Worm (Caenorhabditis elegans) whole organism, L3 larva: ENCODE data around the gene Y47D7A.9.
A peak's percentile ranks its signal among the peaks of the same experiment; 100 is the strongest.

Source experiments
- R02D3.7 ChIP-seq: fragments of 150-350 bp; optimal IDR thresholded peaks from 2 replicates; lab custom pipeline; 2014; ENCODE audit warnings: missing biosample characterization, missing genetic modification characterization
- ZK546.5 ChIP-seq: sonication (generic microtip); optimal IDR thresholded peaks from 2 replicates; lab custom pipeline; 2017; ENCODE audit warnings: missing biosample characterization, missing genetic modification characterization
- ama-1 ChIP-seq: fragments of 150-350 bp; optimal IDR thresholded peaks from 2 replicates; lab custom pipeline; 2018
- ceh-16 ChIP-seq: sonication (generic microtip); optimal IDR thresholded peaks from 2 replicates; lab custom pipeline; 2017; ENCODE audit warnings: missing biosample characterization, missing genetic modification characterization
- ceh-28 ChIP-seq: fragments of 150-350 bp; optimal IDR thresholded peaks from 2 replicates; lab custom pipeline; 2014; ENCODE audit warnings: missing biosample characterization, missing genetic modification reagents, missing genetic modification characterization
- ceh-82 ChIP-seq: fragments of 150-350 bp; optimal IDR thresholded peaks from 2 replicates; lab custom pipeline; 2014; ENCODE audit warnings: missing biosample characterization, missing genetic modification characterization
- ceh-9 ChIP-seq: sonication (generic microtip); optimal IDR thresholded peaks from 2 replicates; lab custom pipeline; 2018; ENCODE audit warnings: missing biosample characterization, missing genetic modification characterization
- daf-12 ChIP-seq: fragments of 150-350 bp; optimal IDR thresholded peaks from 2 replicates; lab custom pipeline; 2014; ENCODE audit warnings: missing biosample characterization, missing genetic modification reagents, missing genetic modification characterization
- egl-27 ChIP-seq: sonication (generic microtip); optimal IDR thresholded peaks from 4 replicates; lab custom pipeline; 2017; ENCODE audit warnings: missing biosample characterization, missing genetic modification reagents, missing genetic modification characterization
- egl-5 ChIP-seq: fragments of 150-350 bp; optimal IDR thresholded peaks from 2 replicates; lab custom pipeline; 2017; ENCODE audit warnings: missing biosample characterization, missing genetic modification reagents, missing genetic modification characterization, inconsistent platforms
- elt-1 ChIP-seq: fragments of 150-350 bp; optimal IDR thresholded peaks from 2 replicates; lab custom pipeline; 2014; ENCODE audit warnings: missing biosample characterization, missing genetic modification characterization
- elt-2 ChIP-seq: sonication (generic microtip); optimal IDR thresholded peaks from 2 replicates; lab custom pipeline; 2016; ENCODE audit warnings: missing genetic modification reagents, mild to moderate bottlenecking, missing genetic modification characterization, missing compliant biosample characterization
- elt-3 ChIP-seq, 3 experiments: fragments of 150-350 bp in 1 of 3; sonication (generic microtip) in 2 of 3; optimal IDR thresholded peaks; 2 replicates in 2 of 3; 4 replicates in 1 of 3; lab custom pipeline; 2014 to 2017; ENCODE audit warnings: missing biosample characterization in 3 of 3, missing genetic modification characterization in 3 of 3
- fkh-10 ChIP-seq: sonication (generic microtip); optimal IDR thresholded peaks from 2 replicates; lab custom pipeline; 2017; ENCODE audit warnings: missing biosample characterization, missing genetic modification reagents, missing genetic modification characterization
- fos-1 ChIP-seq: fragments of 150-350 bp; optimal IDR thresholded peaks from 2 replicates; lab custom pipeline; 2014; ENCODE audit warnings: missing biosample characterization, missing genetic modification characterization
- jun-1 ChIP-seq: fragments of 150-350 bp; optimal IDR thresholded peaks from 2 replicates; lab custom pipeline; 2014; ENCODE audit warnings: missing biosample characterization, missing genetic modification reagents, missing genetic modification characterization
- lin-15B ChIP-seq: fragments of 150-350 bp; optimal IDR thresholded peaks from 2 replicates; lab custom pipeline; 2014; ENCODE audit warnings: missing biosample characterization, missing genetic modification characterization
- lin-39 ChIP-seq: fragments of 150-350 bp; optimal IDR thresholded peaks from 2 replicates; lab custom pipeline; 2018; ENCODE audit warnings: missing biosample characterization, missing genetic modification reagents, missing genetic modification characterization
- mdl-1 ChIP-seq: fragments of 150-350 bp; optimal IDR thresholded peaks from 2 replicates; lab custom pipeline; 2014; ENCODE audit warnings: missing biosample characterization, missing genetic modification characterization
- mml-1 ChIP-seq: fragments of 150-350 bp; sonication (generic microtip); optimal IDR thresholded peaks from 3 replicates; lab custom pipeline; 2014; ENCODE audit warnings: missing biosample characterization, missing genetic modification characterization
- nfya-1 ChIP-seq: sonication (generic microtip); optimal IDR thresholded peaks from 2 replicates; lab custom pipeline; 2017; ENCODE audit warnings: missing genetic modification characterization, mild to moderate bottlenecking, missing compliant biosample characterization, antibody characterized with exemption, moderate library complexity; ENCODE audit not compliant: insufficient read depth
- nhr-12 ChIP-seq: fragments of 150-350 bp; optimal IDR thresholded peaks from 2 replicates; lab custom pipeline; 2014; ENCODE audit warnings: missing biosample characterization, missing genetic modification characterization
- nhr-23 ChIP-seq: fragments of 150-350 bp; optimal IDR thresholded peaks from 2 replicates; lab custom pipeline; 2014; ENCODE audit warnings: missing biosample characterization, missing genetic modification reagents, missing genetic modification characterization
- nhr-237 ChIP-seq: fragments of 150-350 bp; optimal IDR thresholded peaks from 2 replicates; lab custom pipeline; 2014; ENCODE audit warnings: missing biosample characterization, missing genetic modification characterization
- nhr-43 ChIP-seq: sonication (generic microtip); optimal IDR thresholded peaks from 2 replicates; lab custom pipeline; 2016; ENCODE audit warnings: mild to moderate bottlenecking, missing genetic modification characterization, missing compliant biosample characterization; ENCODE audit not compliant: poor library complexity, severe bottlenecking
- nhr-67 ChIP-seq: fragments of 150-350 bp; optimal IDR thresholded peaks from 2 replicates; lab custom pipeline; 2014; ENCODE audit warnings: missing biosample characterization, missing genetic modification characterization
- nhr-76 ChIP-seq: fragments of 150-350 bp; sonication (generic microtip); optimal IDR thresholded peaks from 5 replicates; lab custom pipeline; 2014; ENCODE audit warnings: missing biosample characterization, missing genetic modification characterization
- nhr-77 ChIP-seq: fragments of 150-350 bp; optimal IDR thresholded peaks from 2 replicates; lab custom pipeline; 2014; ENCODE audit warnings: missing biosample characterization, missing genetic modification characterization
- sea-2 ChIP-seq: fragments of 150-350 bp; sonication (generic microtip); optimal IDR thresholded peaks from 4 replicates; lab custom pipeline; 2014; ENCODE audit warnings: missing biosample characterization, missing genetic modification reagents, missing genetic modification characterization
- skn-1 ChIP-seq: fragments of 150-350 bp; optimal IDR thresholded peaks from 2 replicates; lab custom pipeline; 2014; ENCODE audit warnings: missing biosample characterization, missing genetic modification characterization
- snpc-4 ChIP-seq: fragments of 150-350 bp; optimal IDR thresholded peaks from 2 replicates; lab custom pipeline; 2014; ENCODE audit warnings: missing biosample characterization, missing genetic modification characterization
- tbx-2 ChIP-seq: sonication (generic microtip); optimal IDR thresholded peaks from 2 replicates; lab custom pipeline; 2016; ENCODE audit warnings: mild to moderate bottlenecking, missing genetic modification characterization, missing compliant biosample characterization
- unc-39 ChIP-seq: sonication (generic microtip); optimal IDR thresholded peaks from 4 replicates; lab custom pipeline; 2017; ENCODE audit warnings: missing biosample characterization, missing genetic modification characterization
- unc-62 ChIP-seq: fragments of 150-350 bp; sonication (generic microtip); optimal IDR thresholded peaks from 4 replicates; lab custom pipeline; 2014; ENCODE audit warnings: missing biosample characterization, missing genetic modification reagents, missing genetic modification characterization
- zag-1 ChIP-seq: fragments of 150-350 bp; optimal IDR thresholded peaks from 2 replicates; lab custom pipeline; 2014; ENCODE audit warnings: missing biosample characterization, missing genetic modification characterization
- ztf-11 ChIP-seq: fragments of 150-350 bp; optimal IDR thresholded peaks from 2 replicates; lab custom pipeline; 2014; ENCODE audit warnings: missing biosample characterization, missing genetic modification characterization

Y47D7A.9 gene

ce11 chrV:4418116-4418515, 5.6 kb downstream of the Y47D7A.9 start, which contains the start of gene Y47D7A.6:
Gene Y47D7A.6, minus strand, starts transcription at chrV:4418216.
- no peak for TF ChIP-seq nhr-23 (tag; lab: Kevin White, UChicago)
- TF ChIP-seq fos-1: no peak
- TF ChIP-seq nhr-67 (tag; lab: Kevin White, UChicago): no peak
- no peak for TF ChIP-seq mdl-1
- TF ChIP-seq tbx-2 (tag; lab: Kevin White, UChicago): no peak
- no peak for TF ChIP-seq R02D3.7 (tag; lab: Kevin White, UChicago)
- TF ChIP-seq elt-3 (tag; optimal IDR thresholded peaks at IDR 0.05; lab: Kevin White, UChicago): no peak
- no peak for TF ChIP-seq nhr-76 (tag; lab: Kevin White, UChicago)
- TF ChIP-seq ZK546.5 (tag; lab: Kevin White, UChicago): no peak
- no peak for TF ChIP-seq jun-1 (tag; lab: Kevin White, UChicago)
- no peak for TF ChIP-seq ceh-9 (tag; lab: Kevin White, UChicago)
- TF ChIP-seq lin-39 (tag; lab: Kevin White, UChicago): no peak
- no peak for TF ChIP-seq egl-5
- TF ChIP-seq zag-1: no peak
- TF ChIP-seq sea-2 (GFP tag; lab: Kevin White, UChicago): no peak
- no peak for TF ChIP-seq skn-1

DNA sequence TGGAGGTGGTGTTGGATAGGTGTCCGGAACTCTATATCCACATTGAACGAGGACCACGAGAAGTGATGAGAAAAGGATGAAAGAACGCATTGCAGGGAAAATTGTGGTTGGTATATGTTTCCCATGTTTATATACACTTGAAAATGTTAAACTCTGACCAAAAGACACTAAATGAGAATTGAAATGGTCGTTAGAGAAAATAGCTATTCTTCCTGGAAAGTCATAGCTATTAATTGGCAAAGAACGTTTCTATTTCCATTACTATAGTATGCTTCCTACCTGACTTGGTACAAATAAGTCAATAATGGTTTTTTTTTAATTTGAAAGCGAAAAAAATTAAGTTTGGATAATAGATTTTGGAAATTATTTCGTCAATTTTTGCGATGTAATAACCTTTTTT, 7.0 kb downstream of the Y47D7A.9 start, which contains the start of gene Y47D7A.18:
Gene Y47D7A.18 (minus strand): TSS at position 101 of the 400 bp plus-strand sequence.
- TF ChIP-seq tbx-2 (tag; lab: Kevin White, UChicago): no peak
- TF ChIP-seq daf-12: no peak
- TF ChIP-seq nhr-12 (tag; lab: Kevin White, UChicago): no peak

- TF ChIP-seq ceh-82 (no peak), nhr-43 (peak; percentile 18), nhr-237 (tag; lab: Kevin White, UChicago) (no peak), snpc-4 (tag; lab: Kevin White, UChicago) (no peak), egl-27 (no peak)
- TF ChIP-seq, all 47 proteins: peak for 1
Observed at ce11 chrV:4414613-4415071, 9.1 kb downstream of the Y47D7A.9 start, which contains the start of gene grl-5. Gene grl-5, minus strand, starts transcription at chrV:4414663.

ce11 chrV:4411714-4412113, 12.0 kb downstream of the Y47D7A.9 start, which contains the start of gene Y47D7A.17:
Gene Y47D7A.17, minus strand, starts transcription at chrV:4411814.
- no peak for TF ChIP-seq fos-1
- TF ChIP-seq elt-1 (tag; lab: Kevin White, UChicago): no peak
- no peak for TF ChIP-seq zag-1
- no peak for TF ChIP-seq lin-15B (tag; lab: Kevin White, UChicago)
- no peak for TF ChIP-seq ceh-16 (tag; lab: Kevin White, UChicago)
- TF ChIP-seq, all 47 proteins: peak for 0

DNA sequence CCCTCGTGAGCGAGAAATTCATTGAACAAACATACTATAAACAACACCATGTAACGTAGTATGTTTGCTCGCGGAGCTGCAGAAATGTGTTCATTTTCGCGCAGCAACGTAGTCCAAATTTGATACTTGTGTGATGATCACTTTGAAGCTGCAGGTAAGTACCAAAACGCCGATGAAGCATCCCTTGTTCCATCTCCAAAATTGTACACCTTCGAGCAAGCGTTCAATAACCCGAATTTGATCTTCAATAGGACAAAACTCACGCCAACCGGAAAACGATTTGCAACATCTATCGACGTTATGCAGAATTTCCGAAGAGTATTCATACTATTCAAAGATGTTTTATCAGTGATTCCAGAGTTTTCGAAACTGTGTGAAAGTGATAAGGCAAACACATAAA, 13.1 kb downstream of the Y47D7A.9 start, which contains the start of gene Y47D7A.3:
Gene Y47D7A.3 (plus strand): TSS at position 301 of the 400 bp plus-strand sequence.
- no peak for TF ChIP-seq lin-39 (tag; lab: Kevin White, UChicago)
- no peak for TF ChIP-seq nhr-23 (tag; lab: Kevin White, UChicago)
- TF ChIP-seq nhr-67 (tag; lab: Kevin White, UChicago): no peak
- TF ChIP-seq egl-5: no peak
- no peak for TF ChIP-seq ceh-9 (tag; lab: Kevin White, UChicago)
- no peak for TF ChIP-seq fkh-10 (GFP tag; lab: Kevin White, UChicago)
- no peak for TF ChIP-seq mdl-1
- TF ChIP-seq ztf-11: no peak
- no peak for TF ChIP-seq R02D3.7 (tag; lab: Kevin White, UChicago)
- no peak for TF ChIP-seq unc-39 (tag; lab: Kevin White, UChicago)
- no peak for TF ChIP-seq ceh-16 (tag; lab: Kevin White, UChicago)
- no peak for TF ChIP-seq sea-2 (GFP tag; lab: Kevin White, UChicago)
- TF ChIP-seq nhr-12 (tag; lab: Kevin White, UChicago): no peak
- TF ChIP-seq ceh-28 (tag; lab: Kevin White, UChicago): no peak
- TF ChIP-seq daf-12: no peak
- TF ChIP-seq elt-2 (tag; lab: Kevin White, UChicago): no peak
- TF ChIP-seq nhr-77 (tag; lab: Kevin White, UChicago): no peak
- TF ChIP-seq zag-1: no peak
- no peak for TF ChIP-seq nhr-76 (tag; lab: Kevin White, UChicago)

ce11 chrV:4407519-4407918, 16.2 kb downstream of the Y47D7A.9 start, which contains the start of gene nhr-118:
Gene nhr-118, plus strand, starts transcription at chrV:4407819.
- TF ChIP-seq lin-15B (tag; lab: Kevin White, UChicago) (no peak), mdl-1 (no peak), ceh-16 (tag; lab: Kevin White, UChicago) (no peak), fos-1 (no peak), nhr-67 (tag; lab: Kevin White, UChicago) (no peak), zag-1 (no peak), ztf-11 (no peak), ama-1 (lab: Kevin White, UChicago) (no peak), sea-2 (GFP tag; lab: Kevin White, UChicago) (no peak), skn-1 (no peak), mml-1 (tag; lab: Kevin White, UChicago) (no peak), unc-62 (GFP tag; lab: Kevin White, UChicago) (no peak), egl-5 (no peak), nfya-1 (tag; lab: Kevin White, UChicago) (no peak), fkh-10 (GFP tag; lab: Kevin White, UChicago) (no peak)
